Worm (Caenorhabditis elegans) whole organism, young adult: ENCODE measurements around the gene ZK757.2.

Experiments used
- F33H1.4 ChIP-seq: fragments of 200-800 bp; sonication (Bioruptor generic); IDR thresholded peaks from 2 replicates; pipeline ENCODE4 v1.3.6; 2022; ENCODE audit warnings: missing genetic modification reagents, missing genetic modification characterization, missing compliant biosample characterization
- hmg-20 ChIP-seq: fragments of 200-800 bp; sonication (Bioruptor generic); IDR thresholded peaks from 2 replicates; pipeline ENCODE4 v1.3.6; 2022; ENCODE audit warnings: missing genetic modification reagents, missing genetic modification characterization, missing compliant biosample characterization
- pha-4 ChIP-seq: fragments of 150-350 bp; sonication (generic microtip); optimal IDR thresholded peaks from 2 replicates; lab custom pipeline; 2014; ENCODE audit warnings: missing biosample characterization, missing genetic modification reagents, missing genetic modification characterization
- snpc-3.4 ChIP-seq: sonication (generic microtip); optimal IDR thresholded peaks from 2 replicates; lab custom pipeline; 2017; ENCODE audit warnings: missing genetic modification characterization, mild to moderate bottlenecking, missing compliant biosample characterization, antibody characterized with exemption, moderate library complexity, missing genotype, missing genetic modification reagents

DNA sequence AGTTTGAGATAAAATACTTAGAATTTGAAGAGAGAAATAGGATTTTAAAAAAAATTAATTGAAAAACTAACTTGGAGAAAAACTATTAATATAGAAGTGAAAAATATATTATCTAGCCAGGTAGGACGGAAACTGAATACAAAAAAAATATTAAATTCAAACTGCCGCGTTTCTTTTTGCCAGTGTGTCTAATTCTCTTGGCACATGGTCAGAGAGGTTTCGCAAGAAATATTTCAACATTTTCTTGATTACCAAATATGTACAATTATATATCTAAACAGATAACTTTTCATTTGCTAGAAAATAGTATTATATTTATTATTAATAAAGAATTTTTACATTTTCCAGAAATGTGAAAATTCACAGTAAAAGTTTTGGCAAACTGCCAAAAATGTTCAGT lies 33.8 kb upstream of the ZK757.2 start:
- TF ChIP-seq hmg-20 (GFP tag; lab: Robert Waterston, UW) (no peak), snpc-3.4 (no peak), pha-4 (no peak), F33H1.4 (GFP tag; lab: Robert Waterston, UW) (no peak)
